Worm (Caenorhabditis elegans) whole organism, young adult: ENCODE data around the gene C37H5.5.
A peak's percentile ranks its signal among the peaks of the same experiment; 100 is the strongest.

Experiments
- B0019.2 ChIP-seq: fragments of 200-800 bp; sonication (Bioruptor generic); conservative IDR thresholded peaks from 2 replicates; pipeline ENCODE4 v1.3.6; 2022; ENCODE audit warnings: missing genetic modification reagents, missing genetic modification characterization, missing compliant biosample characterization
- F10E7.11 ChIP-seq: sonication (generic microtip); optimal IDR thresholded peaks from 2 replicates; lab custom pipeline; 2017; ENCODE audit warnings: mild to moderate bottlenecking, missing genetic modification characterization, moderate library complexity, missing compliant biosample characterization
- F22D6.2 ChIP-seq: sonication (generic microtip); optimal IDR thresholded peaks from 2 replicates; lab custom pipeline; 2016; ENCODE audit warnings: mild to moderate bottlenecking, missing genetic modification characterization, missing compliant biosample characterization
- F23B12.7 ChIP-seq: sonication (generic microtip); optimal IDR thresholded peaks from 2 replicates; lab custom pipeline; 2017; ENCODE audit warnings: missing genetic modification characterization, mild to moderate bottlenecking, missing compliant biosample characterization, antibody characterized with exemption, moderate library complexity; ENCODE audit not compliant: insufficient read depth
- F39B2.1 ChIP-seq: fragments of 200-800 bp; sonication (Bioruptor generic); IDR thresholded peaks from 2 replicates; pipeline ENCODE4 v1.3.6; 2022; ENCODE audit warnings: missing genetic modification reagents, missing genetic modification characterization, missing compliant biosample characterization
- F49E8.2 ChIP-seq: sonication (generic microtip); optimal IDR thresholded peaks from 3 replicates; lab custom pipeline; 2017; ENCODE audit warnings: missing genetic modification characterization, mild to moderate bottlenecking, missing compliant biosample characterization, antibody characterized with exemption, moderate library complexity; ENCODE audit not compliant: insufficient read depth
- F57A8.1 ChIP-seq: fragments of 200-800 bp; sonication (Bioruptor generic); optimal IDR thresholded peaks from 2 replicates; lab custom pipeline; 2018; ENCODE audit warnings: mild to moderate bottlenecking, missing genetic modification characterization, moderate library complexity, missing compliant biosample characterization
- T07F8.4 ChIP-seq: sonication (generic microtip); optimal IDR thresholded peaks from 2 replicates; lab custom pipeline; 2016; ENCODE audit warnings: mild to moderate bottlenecking, missing genetic modification characterization, moderate library complexity, missing compliant biosample characterization
- Y53F4B.3 ChIP-seq: fragments of 200-800 bp; sonication (Bioruptor generic); IDR thresholded peaks from 2 replicates; pipeline ENCODE4 v1.3.6; 2022; ENCODE audit warnings: missing genetic modification reagents, missing genetic modification characterization, missing compliant biosample characterization
- Y56A3A.18 ChIP-seq: fragments of 200-800 bp; sonication (Bioruptor generic); IDR thresholded peaks from 2 replicates; pipeline ENCODE4 v1.3.6; 2022; ENCODE audit warnings: missing genetic modification reagents, missing genetic modification characterization, missing compliant biosample characterization
- Y67H2A.10 ChIP-seq: fragments of 200-800 bp; sonication (Bioruptor generic); conservative IDR thresholded peaks from 2 replicates; pipeline ENCODE4 v1.3.6; 2022; ENCODE audit warnings: missing genetic modification reagents, missing genetic modification characterization, missing compliant biosample characterization
- Y95B8A.8 ChIP-seq: fragments of 200-800 bp; sonication (Bioruptor generic); IDR thresholded peaks from 2 replicates; pipeline ENCODE4 v1.3.6; 2022; ENCODE audit warnings: missing genetic modification reagents, missing genetic modification characterization, missing compliant biosample characterization
- akir-1 ChIP-seq: fragments of 200-800 bp; sonication (Bioruptor generic); optimal IDR thresholded peaks from 2 replicates; lab custom pipeline; 2018; ENCODE audit warnings: mild to moderate bottlenecking, missing genetic modification characterization, moderate library complexity, missing compliant biosample characterization
- ama-1 ChIP-seq, 3 experiments: fragments of 150-350 bp in 1 of 3; sonication (generic microtip) in 2 of 3; optimal IDR thresholded peaks; 2 replicates each; lab custom pipeline; 2014 to 2018; ENCODE audit warnings: missing biosample characterization in 2 of 3, missing genetic modification characterization in 2 of 3, missing genetic modification reagents in 2 of 3
- atf-7 ChIP-seq: sonication (generic microtip); optimal IDR thresholded peaks from 2 replicates; lab custom pipeline; 2017; ENCODE audit warnings: mild to moderate bottlenecking, missing genetic modification characterization, missing compliant biosample characterization
- ceh-100 ChIP-seq: fragments of 200-800 bp; sonication (Bioruptor generic); IDR thresholded peaks from 2 replicates; pipeline ENCODE4 v1.3.6; 2022; ENCODE audit warnings: missing genetic modification reagents, missing genetic modification characterization, missing compliant biosample characterization
- ceh-58 ChIP-seq: fragments of 200-800 bp; sonication (Bioruptor generic); IDR thresholded peaks from 2 replicates; pipeline ENCODE4 v1.3.6; 2022; ENCODE audit warnings: missing genetic modification characterization, missing compliant biosample characterization
- ceh-79 ChIP-seq: sonication (generic microtip); optimal IDR thresholded peaks from 2 replicates; lab custom pipeline; 2017; ENCODE audit warnings: mild to moderate bottlenecking, missing genetic modification characterization, missing compliant biosample characterization
- dox-1 ChIP-seq: fragments of 200-800 bp; sonication (Bioruptor generic); IDR thresholded peaks from 2 replicates; pipeline ENCODE4 v1.3.6; 2022; ENCODE audit warnings: missing genetic modification reagents, missing genetic modification characterization, missing compliant biosample characterization
- dpff-1 ChIP-seq: sonication (generic microtip); optimal IDR thresholded peaks from 2 replicates; lab custom pipeline; 2017; ENCODE audit warnings: mild to moderate bottlenecking, missing genetic modification characterization, missing compliant biosample characterization
- efl-1 ChIP-seq: fragments of 150-350 bp; optimal IDR thresholded peaks from 2 replicates; lab custom pipeline; 2014; ENCODE audit warnings: missing biosample characterization, missing genetic modification reagents, missing genetic modification characterization
- egrh-3 ChIP-seq: fragments of 200-800 bp; sonication (Bioruptor generic); IDR thresholded peaks from 2 replicates; pipeline ENCODE4 v1.3.6; 2022; ENCODE audit warnings: missing genetic modification reagents, missing genetic modification characterization, missing compliant biosample characterization
- ets-4 ChIP-seq: fragments of 200-800 bp; sonication (Bioruptor generic); optimal IDR thresholded peaks from 2 replicates; lab custom pipeline; 2018; ENCODE audit warnings: mild to moderate bottlenecking, missing genetic modification characterization, missing compliant biosample characterization
- fkh-3 ChIP-seq: sonication (generic microtip); optimal IDR thresholded peaks from 2 replicates; lab custom pipeline; 2016; ENCODE audit warnings: mild to moderate bottlenecking, missing genetic modification characterization, missing compliant biosample characterization
- hlh-12 ChIP-seq: sonication (generic microtip); optimal IDR thresholded peaks from 2 replicates; lab custom pipeline; 2016; ENCODE audit warnings: missing genetic modification characterization, missing compliant biosample characterization
- hmg-1.2 ChIP-seq: fragments of 200-800 bp; sonication (Bioruptor generic); IDR thresholded peaks from 2 replicates; pipeline ENCODE4 v1.3.6; 2022; ENCODE audit warnings: missing genetic modification reagents, missing genetic modification characterization, missing compliant biosample characterization
- let-607 ChIP-seq, 2 experiments: fragments of 200-800 bp in 1 of 2; sonication (Bioruptor generic) in 1 of 2; sonication (generic microtip) in 1 of 2; optimal IDR thresholded peaks; 2 replicates each; lab custom pipeline; 2016 to 2018; ENCODE audit warnings: mild to moderate bottlenecking in 2 of 2, missing compliant biosample characterization in 2 of 2, missing genetic modification characterization in 2 of 2, moderate library complexity in 2 of 2, missing genotype in 1 of 2
- lin-35 ChIP-seq, 3 experiments: fragments of 150-350 bp in 2 of 3; sonication (generic microtip) in 1 of 3; optimal IDR thresholded peaks; 2 replicates each; lab custom pipeline; 2014 to 2018; ENCODE audit warnings: missing biosample characterization in 3 of 3, missing genetic modification characterization in 3 of 3, missing genetic modification reagents in 3 of 3
- lin-40 ChIP-seq: sonication (generic microtip); optimal IDR thresholded peaks from 2 replicates; lab custom pipeline; 2016; ENCODE audit warnings: missing genetic modification characterization, mild to moderate bottlenecking, missing compliant biosample characterization, missing genotype, missing genetic modification reagents
- lsl-1 ChIP-seq: fragments of 200-800 bp; sonication (Bioruptor generic); optimal IDR thresholded peaks from 2 replicates; lab custom pipeline; 2018; ENCODE audit warnings: mild to moderate bottlenecking, missing genetic modification characterization, moderate library complexity, missing compliant biosample characterization
- madf-10 ChIP-seq: sonication (generic microtip); optimal IDR thresholded peaks from 2 replicates; lab custom pipeline; 2016; ENCODE audit warnings: mild to moderate bottlenecking, missing genetic modification characterization, missing compliant biosample characterization
- madf-8 ChIP-seq: fragments of 200-800 bp; sonication (Bioruptor generic); conservative IDR thresholded peaks from 2 replicates; pipeline ENCODE4 v1.3.6; 2022; ENCODE audit warnings: missing genetic modification reagents, missing genetic modification characterization, missing compliant biosample characterization
- mes-4 ChIP-seq: sonication (generic microtip); optimal IDR thresholded peaks from 2 replicates; lab custom pipeline; 2016; ENCODE audit warnings: missing genotype, missing genetic modification characterization, missing compliant biosample characterization
- nfyb-1 ChIP-seq: fragments of 200-800 bp; sonication (Bioruptor generic); IDR thresholded peaks from 2 replicates; pipeline ENCODE4 v1.3.6; 2022; ENCODE audit warnings: missing genetic modification reagents, missing genetic modification characterization, missing compliant biosample characterization
- pbrm-1 ChIP-seq: fragments of 200-800 bp; sonication (Bioruptor generic); IDR thresholded peaks from 2 replicates; pipeline ENCODE4 v1.3.6; 2022; ENCODE audit warnings: missing genetic modification reagents, missing genetic modification characterization, missing compliant biosample characterization
- rec-8 ChIP-seq, 2 experiments: sonication (generic microtip); optimal IDR thresholded peaks; 2 replicates each; lab custom pipeline; 2016; ENCODE audit warnings: mild to moderate bottlenecking in 2 of 2, missing genetic modification characterization in 2 of 2, missing genetic modification reagents in 2 of 2, missing genotype in 2 of 2, missing biosample characterization in 1 of 2, missing compliant biosample characterization in 1 of 2, moderate library complexity in 1 of 2
- rpc-1 ChIP-seq, 2 experiments: fragments of 150-350 bp in 1 of 2; sonication (generic microtip) in 1 of 2; optimal IDR thresholded peaks; 2 replicates each; lab custom pipeline; 2014 to 2018; ENCODE audit warnings: missing biosample characterization in 1 of 2, missing genetic modification characterization in 1 of 2, missing genetic modification reagents in 1 of 2, missing genotype in 1 of 2
- sea-2 ChIP-seq: fragments of 200-800 bp; sonication (Bioruptor generic); IDR thresholded peaks from 2 replicates; pipeline ENCODE4 v1.3.6; 2022; ENCODE audit warnings: missing genetic modification characterization, missing compliant biosample characterization
- snpc-1.3 ChIP-seq: sonication (generic microtip); optimal IDR thresholded peaks from 2 replicates; lab custom pipeline; 2017; ENCODE audit warnings: missing genetic modification characterization, mild to moderate bottlenecking, missing compliant biosample characterization, antibody characterized with exemption, moderate library complexity, missing genotype, missing genetic modification reagents; ENCODE audit not compliant: insufficient read depth
- sptf-2 ChIP-seq: fragments of 200-800 bp; sonication (Bioruptor generic); optimal IDR thresholded peaks from 2 replicates; lab custom pipeline; 2018; ENCODE audit warnings: mild to moderate bottlenecking, missing genetic modification characterization, missing compliant biosample characterization
- tbp1 ChIP-seq: fragments of 200-800 bp; sonication (Bioruptor generic); optimal IDR thresholded peaks from 2 replicates; lab custom pipeline; 2018; ENCODE audit warnings: mild to moderate bottlenecking, missing genetic modification characterization, missing compliant biosample characterization
- zfh-2 ChIP-seq: fragments of 200-800 bp; sonication (Bioruptor generic); conservative IDR thresholded peaks from 2 replicates; pipeline ENCODE4 v1.3.6; 2022; ENCODE audit warnings: missing genetic modification reagents, missing genetic modification characterization, missing compliant biosample characterization
- zim-3 ChIP-seq: sonication (generic microtip); optimal IDR thresholded peaks from 2 replicates; lab custom pipeline; 2017; ENCODE audit warnings: mild to moderate bottlenecking, missing genetic modification characterization, moderate library complexity, missing compliant biosample characterization
- ztf-18 ChIP-seq: sonication (generic microtip); optimal IDR thresholded peaks from 2 replicates; lab custom pipeline; 2016; ENCODE audit warnings: missing genotype, mild to moderate bottlenecking, missing genetic modification characterization, missing compliant biosample characterization
- ztf-22 ChIP-seq: fragments of 200-800 bp; sonication (Bioruptor generic); optimal IDR thresholded peaks from 2 replicates; lab custom pipeline; 2018; ENCODE audit warnings: mild to moderate bottlenecking, missing genetic modification characterization, moderate library complexity, missing compliant biosample characterization
- ztf-28 ChIP-seq: fragments of 200-800 bp; sonication (Bioruptor generic); IDR thresholded peaks from 2 replicates; pipeline ENCODE4 v1.3.6; 2022; ENCODE audit warnings: missing genetic modification reagents, missing genetic modification characterization, missing compliant biosample characterization

Gene C37H5.5

ce11 chrV:4823683-4824391 lies 3.3 kb upstream of the C37H5.5 start (continued):
- no peak for TF ChIP-seq hlh-12 (tag; lab: Kevin White, UChicago)
- peak; percentile 85 for TF ChIP-seq dpff-1 (tag; lab: Kevin White, UChicago)
- TF ChIP-seq ceh-58 (GFP tag; lab: Robert Waterston, UW) = no peak
- TF ChIP-seq ama-1 (optimal IDR thresholded peaks at IDR 0.05; lab: Kevin White, UChicago) = peak; percentile 80
- peak; percentile 18 to 62 for TF ChIP-seq ama-1 (GFP tag; optimal IDR thresholded peaks at IDR 0.05; lab: Kevin White, UChicago)
- peak; percentile 1 for TF ChIP-seq lsl-1 (GFP tag; lab: Kevin White, UChicago)
- TF ChIP-seq madf-10 (tag; lab: Kevin White, UChicago) = peak; percentile 31
- no peak for TF ChIP-seq F57A8.1 (GFP tag; lab: Kevin White, UChicago)
- peak; percentile 3 for TF ChIP-seq tbp1
- TF ChIP-seq rpc-1 (optimal IDR thresholded peaks at IDR 0.05; lab: Kevin White, UChicago) = no peak
- TF ChIP-seq rpc-1 (tag; optimal IDR thresholded peaks at IDR 0.05; lab: Kevin White, UChicago) = no peak
- TF ChIP-seq akir-1 (GFP tag; lab: Kevin White, UChicago) = no peak
- no peak for TF ChIP-seq ceh-100 (GFP tag; lab: Robert Waterston, UW)
- TF ChIP-seq ztf-22 (GFP tag; lab: Kevin White, UChicago) = no peak
- TF ChIP-seq hmg-1.2 = no peak; the same call in 1 of the 2 replicates
- no peak for TF ChIP-seq dox-1 (GFP tag; lab: Robert Waterston, UW)
- TF ChIP-seq lin-35 (GFP tag; optimal IDR thresholded peaks at IDR 0.05; lab: Kevin White, UChicago) = peak in 1 of 3 experiments; percentile 3
- TF ChIP-seq F39B2.1 = no peak
- no peak for TF ChIP-seq zfh-2 (GFP tag; lab: Robert Waterston, UW)
- no peak for TF ChIP-seq madf-8 (GFP tag; lab: Robert Waterston, UW)
- TF ChIP-seq lin-40 = peak; percentile 66
- TF ChIP-seq Y53F4B.3 = no peak
- no peak for TF ChIP-seq B0019.2 (GFP tag; lab: Robert Waterston, UW)
- TF ChIP-seq ztf-28 = no peak
- no peak for TF ChIP-seq ztf-18 (tag; lab: Kevin White, UChicago)
- TF ChIP-seq egrh-3 (GFP tag; lab: Robert Waterston, UW) = no peak
- peak; percentile 15; the same call in 1 of the 2 replicates for TF ChIP-seq Y56A3A.18 (GFP tag; lab: Robert Waterston, UW)
- peak; percentile 85 for TF ChIP-seq nfyb-1 (GFP tag; lab: Robert Waterston, UW)
- TF ChIP-seq mes-4 (tag; lab: Kevin White, UChicago) = no peak
- TF ChIP-seq zim-3 (tag; lab: Kevin White, UChicago) = peak; percentile 84
- no peak for TF ChIP-seq F22D6.2 (tag; lab: Kevin White, UChicago)
- no peak for TF ChIP-seq efl-1
- peak; percentile 48 for TF ChIP-seq fkh-3
- TF ChIP-seq F49E8.2 (tag; lab: Kevin White, UChicago) = peak; percentile 14
- 0 out of 2 replicates have a peak, but pooled peaks have one; percentile 48 for TF ChIP-seq Y95B8A.8
- TF ChIP-seq rec-8 (tag; optimal IDR thresholded peaks at IDR 0.05; lab: Kevin White, UChicago) = peak; percentile 7 to 43
- TF ChIP-seq ceh-79 (tag; lab: Kevin White, UChicago) = peak; percentile 85
- TF ChIP-seq let-607 (tag; optimal IDR thresholded peaks at IDR 0.05; lab: Kevin White, UChicago) = peak in 1 of 2 experiments; percentile 60
- TF ChIP-seq atf-7 (tag; lab: Kevin White, UChicago) = peak; percentile 87
- TF ChIP-seq pbrm-1 = peak; percentile 48
- TF ChIP-seq F10E7.11 (tag; lab: Kevin White, UChicago) = peak; percentile 92
- no peak for TF ChIP-seq sea-2
- TF ChIP-seq snpc-1.3 (tag; lab: Kevin White, UChicago) = no peak
- TF ChIP-seq T07F8.4 (tag; lab: Kevin White, UChicago) = peak; percentile 30
- no peak for TF ChIP-seq F23B12.7 (tag; lab: Kevin White, UChicago)
- no peak for TF ChIP-seq sptf-2 (GFP tag; lab: Kevin White, UChicago)
- TF ChIP-seq ets-4 (GFP tag; lab: Kevin White, UChicago) = no peak
- TF ChIP-seq Y67H2A.10 (GFP tag; lab: Robert Waterston, UW) = no peak
